Worm (Caenorhabditis elegans): Measurements from ENCODE around the gene T21D12.7.

- TF ChIP-seq aly-2 (tag; optimal IDR thresholded peaks at IDR 0.05) (no peak), ZK546.5 (tag; optimal IDR thresholded peaks at IDR 0.05) (no peak), ztf-1 (GFP tag; conservative IDR thresholded peaks at IDR 0.05) (no peak), snpc-4 (tag; optimal IDR thresholded peaks at IDR 0.05) (no peak), unc-62 (GFP tag; optimal IDR thresholded peaks at IDR 0.05) (no peak), ztf-11 (tag; optimal IDR thresholded peaks at IDR 0.05) (no peak), elt-3 (tag; optimal IDR thresholded peaks at IDR 0.05) (no peak), dmd-4 (tag; optimal IDR thresholded peaks at IDR 0.05) (no peak), sem-4 (tag; optimal IDR thresholded peaks at IDR 0.05) (no peak), nhr-237 (tag; optimal IDR thresholded peaks at IDR 0.05) (no peak), skn-1 (tag; optimal IDR thresholded peaks at IDR 0.05) (no peak)
Observed at ce11 chrIV:291356-291755, at the start of gene T21D12.7.
